Worm (Caenorhabditis elegans): ENCODE results near the gene Y41D4B.6.
"Not testable (repeated sequence)": the region's sequence is repeated elsewhere in the genome, so short reads cannot be mapped to it uniquely, and the experiment has no call there.

Y41D4B.6 gene

ce11 chrIV:1601357-1601756, 32.2 kb upstream of the Y41D4B.6 start, which contains the start of gene set-23:
TSS of gene set-23 (plus strand) at chrIV:1601657.
- no peak for TF ChIP-seq mef-2 (tag; optimal IDR thresholded peaks at IDR 0.05)
- TF ChIP-seq aha-1 (tag; optimal IDR thresholded peaks at IDR 0.05): no peak
- TF ChIP-seq mdl-1 (tag; optimal IDR thresholded peaks at IDR 0.05): no peak
- TF ChIP-seq isw-1 (GFP tag; IDR thresholded peaks at IDR 0.05): no peak
- no peak for TF ChIP-seq C16A3.4 (tag; optimal IDR thresholded peaks at IDR 0.05)
- no peak for TF ChIP-seq dpl-1 (GFP tag; optimal IDR thresholded peaks at IDR 0.05)
- no peak for TF ChIP-seq nhr-12 (tag; optimal IDR thresholded peaks at IDR 0.05)

ce11 chrIV:1602936-1603457, 30.5 kb upstream of the Y41D4B.6 start:
- TF ChIP-seq mef-2 (tag; optimal IDR thresholded peaks at IDR 0.05) (no peak), mdl-1 (tag; optimal IDR thresholded peaks at IDR 0.05) (no peak), ztf-4 (tag; optimal IDR thresholded peaks at IDR 0.05) (no peak), ceh-90 (tag; optimal IDR thresholded peaks at IDR 0.05) (no peak), nhr-77 (tag; optimal IDR thresholded peaks at IDR 0.05) (no peak)

- no peak for TF ChIP-seq vab-15 (tag; optimal IDR thresholded peaks at IDR 0.05)
- no peak for TF ChIP-seq tlp-1 (tag; optimal IDR thresholded peaks at IDR 0.05)
- no peak for TF ChIP-seq nhr-11 (tag; optimal IDR thresholded peaks at IDR 0.05)
- no peak for TF ChIP-seq aha-1 (tag; optimal IDR thresholded peaks at IDR 0.05)
- TF ChIP-seq nhr-20 (tag; optimal IDR thresholded peaks at IDR 0.05): no peak
- TF ChIP-seq sup-37 (GFP tag; optimal IDR thresholded peaks at IDR 0.05): no peak
- no peak for TF ChIP-seq rnt-1 (tag; optimal IDR thresholded peaks at IDR 0.05)
Observed at ce11 chrIV:1605276-1605762, 28.2 kb upstream of the Y41D4B.6 start, which contains the start of gene Y41D4B.11. TSS of gene Y41D4B.11 (plus strand) at chrIV:1605712.

- not testable (repeated sequence) for TF ChIP-seq nhr-85 (tag); hlh-4 (tag; optimal IDR thresholded peaks at IDR 0.05); ama-1 (optimal IDR thresholded peaks at IDR 0.05)
Observed at ce11 chrIV:1609973-1610372, 23.6 kb upstream of the Y41D4B.6 start, which contains the start of gene dsl-3. TSS of gene dsl-3 (plus strand) at chrIV:1610273.

- TF ChIP-seq efl-1 (optimal IDR thresholded peaks at IDR 0.05) (no peak), efl-1 (GFP tag; optimal IDR thresholded peaks at IDR 0.05 in 1 of 2) (peak in 1 of 2 experiments; percentile 51), C16A3.4 (tag; optimal IDR thresholded peaks at IDR 0.05) (no peak), lin-35 (GFP tag; optimal IDR thresholded peaks at IDR 0.05) (peak in 1 of 2 experiments; percentile 19), blmp-1 (tag; optimal IDR thresholded peaks at IDR 0.05) (peak; percentile 47)
Observed at ce11 chrIV:1613592-1613991, 20.0 kb upstream of the Y41D4B.6 start, which contains the start of gene nhr-122. TSS of gene nhr-122 (plus strand) at chrIV:1613892.

- TF ChIP-seq grh-1 (GFP tag; IDR thresholded peaks at IDR 0.05): no peak
- TF ChIP-seq dpl-1 (GFP tag; optimal IDR thresholded peaks at IDR 0.05): no peak
- TF ChIP-seq ets-5 (GFP tag; IDR thresholded peaks at IDR 0.05): no peak
- TF ChIP-seq efl-1 (optimal IDR thresholded peaks at IDR 0.05): no peak
- TF ChIP-seq efl-1 (GFP tag; optimal IDR thresholded peaks at IDR 0.05 in 1 of 2): peak in 1 of 2 experiments; percentile 62
- no peak for TF ChIP-seq pag-3 (tag; optimal IDR thresholded peaks at IDR 0.05; ENCODE audit: borderline replicate concordance, insufficient read depth)
- TF ChIP-seq hlh-17 (GFP tag; optimal IDR thresholded peaks at IDR 0.05; ENCODE audit: borderline replicate concordance): no peak
- TF ChIP-seq egl-13 (tag; optimal IDR thresholded peaks at IDR 0.05): no peak
- no peak for TF ChIP-seq lin-15B (tag; optimal IDR thresholded peaks at IDR 0.05)
- TF ChIP-seq isw-1 (GFP tag; IDR thresholded peaks at IDR 0.05): no peak
- no peak for TF ChIP-seq nhr-76 (tag; optimal IDR thresholded peaks at IDR 0.05)
- TF ChIP-seq nhr-11 (tag; optimal IDR thresholded peaks at IDR 0.05): no peak
- no peak for TF ChIP-seq C04F5.9 (tag; optimal IDR thresholded peaks at IDR 0.05)
- TF ChIP-seq hpl-2 (GFP tag; optimal IDR thresholded peaks at IDR 0.05): no peak
- TF ChIP-seq snu-23 (GFP tag; optimal IDR thresholded peaks at IDR 0.05): no peak
- TF ChIP-seq C34B4.2 (tag; optimal IDR thresholded peaks at IDR 0.05): no peak
- TF ChIP-seq nhr-71 (tag; optimal IDR thresholded peaks at IDR 0.05): no peak
- TF ChIP-seq blmp-1 (tag; optimal IDR thresholded peaks at IDR 0.05): peak; percentile 57
- TF ChIP-seq ceh-63 (GFP tag; optimal IDR thresholded peaks at IDR 0.05): no peak
- TF ChIP-seq lin-35 (GFP tag; optimal IDR thresholded peaks at IDR 0.05): peak in 1 of 2 experiments; percentile 33
- TF ChIP-seq lin-13 (GFP tag; optimal IDR thresholded peaks at IDR 0.05): no peak
- TF ChIP-seq fkh-8 (tag; optimal IDR thresholded peaks at IDR 0.05): no peak
- TF ChIP-seq nhr-237 (tag; optimal IDR thresholded peaks at IDR 0.05): no peak
Observed at ce11 chrIV:1619519-1620311, 13.8 kb upstream of the Y41D4B.6 start, which contains the start of gene nhr-92. TSS of gene nhr-92 (plus strand) at chrIV:1620094.

Measured in whole organism, L1 larva.